Worm (Caenorhabditis elegans): Measurements from ENCODE around the gene K07H8.5.

K07H8.5 gene

ce11 chrIV:8260848-8261638 lies 7.1 kb upstream of the K07H8.5 start, which contains the start of gene vit-6:
Gene vit-6, plus strand, starts transcription at chrIV:8261157.
- no peak for TF ChIP-seq B0310.2 (tag; optimal IDR thresholded peaks at IDR 0.05)
- no peak for TF ChIP-seq tbx-37 (GFP tag; conservative IDR thresholded peaks at IDR 0.05)

- TF ChIP-seq aly-1 (tag; optimal IDR thresholded peaks at IDR 0.05) (no peak), ets-7 (tag; optimal IDR thresholded peaks at IDR 0.05) (no peak), pes-1 (GFP tag; IDR thresholded peaks at IDR 0.05) (no peak), sea-1 (GFP tag; conservative IDR thresholded peaks at IDR 0.05) (no peak), ama-1 (optimal IDR thresholded peaks at IDR 0.05) (no peak), hnd-1 (tag; optimal IDR thresholded peaks at IDR 0.05) (no peak), tbx-37 (GFP tag; conservative IDR thresholded peaks at IDR 0.05) (no peak), tra-4 (tag; optimal IDR thresholded peaks at IDR 0.05) (no peak), F13C5.2 (tag; optimal IDR thresholded peaks at IDR 0.05) (no peak), scrt-1 (GFP tag; IDR thresholded peaks at IDR 0.05) (no peak), hmg-4 (GFP tag; optimal IDR thresholded peaks at IDR 0.05) (no peak), tbx-11 (GFP tag; IDR thresholded peaks at IDR 0.05) (no peak), ceh-13 (GFP tag; optimal IDR thresholded peaks at IDR 0.05) (no peak), flt-1 (GFP tag; IDR thresholded peaks at IDR 0.05) (no peak), hmbx-1 (tag; optimal IDR thresholded peaks at IDR 0.05) (no peak)
Observed at ce11 chrIV:8262671-8263070, 5.5 kb upstream of the K07H8.5 start.

- TF ChIP-seq sea-1 (GFP tag; conservative IDR thresholded peaks at IDR 0.05) (no peak), ets-7 (tag; optimal IDR thresholded peaks at IDR 0.05) (no peak), tra-4 (tag; optimal IDR thresholded peaks at IDR 0.05) (no peak), ceh-36 (tag; optimal IDR thresholded peaks at IDR 0.05) (no peak), tbx-37 (GFP tag; conservative IDR thresholded peaks at IDR 0.05) (no peak), hmg-4 (GFP tag; optimal IDR thresholded peaks at IDR 0.05) (no peak), scrt-1 (GFP tag; IDR thresholded peaks at IDR 0.05) (no peak), tbx-11 (GFP tag; IDR thresholded peaks at IDR 0.05) (no peak), pes-1 (GFP tag; IDR thresholded peaks at IDR 0.05) (no peak), hmbx-1 (tag; optimal IDR thresholded peaks at IDR 0.05) (no peak), F13C5.2 (tag; optimal IDR thresholded peaks at IDR 0.05) (no peak), ceh-13 (GFP tag; optimal IDR thresholded peaks at IDR 0.05) (no peak), hnd-1 (tag; optimal IDR thresholded peaks at IDR 0.05) (no peak), aly-1 (tag; optimal IDR thresholded peaks at IDR 0.05) (no peak), ama-1 (optimal IDR thresholded peaks at IDR 0.05) (no peak), flt-1 (GFP tag; IDR thresholded peaks at IDR 0.05) (no peak), B0310.2 (tag; optimal IDR thresholded peaks at IDR 0.05) (no peak)
Observed at ce11 chrIV:8266024-8266949, 1.8 kb upstream of the K07H8.5 start.

ce11 chrIV:8273334-8273733 lies 5.2 kb downstream of the K07H8.5 start:
- TF ChIP-seq hnd-1 (tag; optimal IDR thresholded peaks at IDR 0.05) (no peak), ets-7 (tag; optimal IDR thresholded peaks at IDR 0.05) (no peak), tra-4 (tag; optimal IDR thresholded peaks at IDR 0.05) (no peak), sea-1 (GFP tag; conservative IDR thresholded peaks at IDR 0.05) (no peak), F13C5.2 (tag; optimal IDR thresholded peaks at IDR 0.05) (no peak), scrt-1 (GFP tag; IDR thresholded peaks at IDR 0.05) (no peak), aly-1 (tag; optimal IDR thresholded peaks at IDR 0.05) (no peak), ama-1 (optimal IDR thresholded peaks at IDR 0.05) (no peak), ceh-13 (GFP tag; optimal IDR thresholded peaks at IDR 0.05) (no peak), flt-1 (GFP tag; IDR thresholded peaks at IDR 0.05) (no peak), tbx-37 (GFP tag; conservative IDR thresholded peaks at IDR 0.05) (no peak), tbx-11 (GFP tag; IDR thresholded peaks at IDR 0.05) (no peak), hmbx-1 (tag; optimal IDR thresholded peaks at IDR 0.05) (no peak), hmg-4 (GFP tag; optimal IDR thresholded peaks at IDR 0.05) (no peak), B0310.2 (tag; optimal IDR thresholded peaks at IDR 0.05) (no peak), pes-1 (GFP tag; IDR thresholded peaks at IDR 0.05) (no peak), ceh-36 (tag; optimal IDR thresholded peaks at IDR 0.05) (no peak)

ce11 chrIV:8275232-8275631 lies 7.1 kb downstream of the K07H8.5 start, which contains the start of gene K07H8.11:
Gene K07H8.11, minus strand, starts transcription at chrIV:8275332.
- TF ChIP-seq ceh-36 (tag; optimal IDR thresholded peaks at IDR 0.05) = no peak
- TF ChIP-seq aly-1 (tag; optimal IDR thresholded peaks at IDR 0.05) = no peak
- no peak for TF ChIP-seq ets-7 (tag; optimal IDR thresholded peaks at IDR 0.05)
- TF ChIP-seq tbx-37 (GFP tag; conservative IDR thresholded peaks at IDR 0.05) = no peak
- no peak for TF ChIP-seq flt-1 (GFP tag; IDR thresholded peaks at IDR 0.05)
- no peak for TF ChIP-seq tra-4 (tag; optimal IDR thresholded peaks at IDR 0.05)
- no peak for TF ChIP-seq tbx-11 (GFP tag; IDR thresholded peaks at IDR 0.05)
- no peak for TF ChIP-seq ama-1 (optimal IDR thresholded peaks at IDR 0.05)
- TF ChIP-seq B0310.2 (tag; optimal IDR thresholded peaks at IDR 0.05) = no peak
- no peak for TF ChIP-seq hnd-1 (tag; optimal IDR thresholded peaks at IDR 0.05)
- TF ChIP-seq pes-1 (GFP tag; IDR thresholded peaks at IDR 0.05) = no peak
- no peak for TF ChIP-seq hmbx-1 (tag; optimal IDR thresholded peaks at IDR 0.05)
- TF ChIP-seq ceh-13 (GFP tag; optimal IDR thresholded peaks at IDR 0.05) = no peak
- TF ChIP-seq hmg-4 (GFP tag; optimal IDR thresholded peaks at IDR 0.05) = no peak
- no peak for TF ChIP-seq F13C5.2 (tag; optimal IDR thresholded peaks at IDR 0.05)

ce11 chrIV:8276609-8277008 lies 8.5 kb downstream of the K07H8.5 start, which contains the start of gene K07H8.12:
Gene K07H8.12, minus strand, starts transcription at chrIV:8276709.
- TF ChIP-seq tbx-37 (GFP tag; conservative IDR thresholded peaks at IDR 0.05) (no peak), sea-1 (GFP tag; conservative IDR thresholded peaks at IDR 0.05) (no peak), ama-1 (optimal IDR thresholded peaks at IDR 0.05) (no peak), hmg-4 (GFP tag; optimal IDR thresholded peaks at IDR 0.05) (no peak), F13C5.2 (tag; optimal IDR thresholded peaks at IDR 0.05) (no peak), hnd-1 (tag; optimal IDR thresholded peaks at IDR 0.05) (no peak), pes-1 (GFP tag; IDR thresholded peaks at IDR 0.05) (no peak), aly-1 (tag; optimal IDR thresholded peaks at IDR 0.05) (no peak), ceh-13 (GFP tag; optimal IDR thresholded peaks at IDR 0.05) (no peak), ets-7 (tag; optimal IDR thresholded peaks at IDR 0.05) (no peak), B0310.2 (tag; optimal IDR thresholded peaks at IDR 0.05) (no peak), tbx-11 (GFP tag; IDR thresholded peaks at IDR 0.05) (no peak), hmbx-1 (tag; optimal IDR thresholded peaks at IDR 0.05) (no peak), flt-1 (GFP tag; IDR thresholded peaks at IDR 0.05) (no peak), tra-4 (tag; optimal IDR thresholded peaks at IDR 0.05) (no peak), ceh-36 (tag; optimal IDR thresholded peaks at IDR 0.05) (no peak), scrt-1 (GFP tag; IDR thresholded peaks at IDR 0.05) (no peak)

All from whole organism, early embryonic.